Fruit fly (Drosophila melanogaster): ENCODE measurements around the gene Men-b.

- TF ChIP-seq seq (GFP tag; IDR thresholded peaks at IDR 0.05), result no peak
- TF ChIP-seq CG43689 (GFP tag; IDR thresholded peaks at IDR 0.05), result no peak
- no peak for TF ChIP-seq CG6765 (GFP tag; optimal IDR thresholded peaks at IDR 0.05)
- TF ChIP-seq CG12219 (GFP tag; optimal IDR thresholded peaks at IDR 0.05), result no peak
- TF ChIP-seq E2f2 (GFP tag; IDR thresholded peaks at IDR 0.05), result no peak
- TF ChIP-seq CG11093 (GFP tag; IDR thresholded peaks at IDR 0.05), result no peak
- no peak for TF ChIP-seq CG15696 (tag; optimal IDR thresholded peaks at IDR 0.05)
- TF ChIP-seq CG13624 (GFP tag; optimal IDR thresholded peaks at IDR 0.05), result no peak
- no peak for TF ChIP-seq CG10321 (GFP tag; IDR thresholded peaks at IDR 0.05)
- TF ChIP-seq CG2120 (GFP tag; optimal IDR thresholded peaks at IDR 0.05), result no peak
- no peak for TF ChIP-seq sc (optimal IDR thresholded peaks at IDR 0.05)
- no peak for TF ChIP-seq sc (GFP tag; optimal IDR thresholded peaks at IDR 0.05)
- no peak for TF ChIP-seq CG17612 (GFP tag; IDR thresholded peaks at IDR 0.05)
- TF ChIP-seq Lpt (GFP tag; optimal IDR thresholded peaks at IDR 0.05), result no peak
Measured at dm6 chr3R:27124588-27124987, 26.9 kb upstream of the Men-b start, which contains the start of gene CG6059.

All from whole organism, embryonic.